Worm (Caenorhabditis elegans): ENCODE results near the gene M03F4.4.
A peak's percentile ranks its signal among the peaks of the same experiment; 100 is the strongest.

Gene M03F4.4

DNA sequence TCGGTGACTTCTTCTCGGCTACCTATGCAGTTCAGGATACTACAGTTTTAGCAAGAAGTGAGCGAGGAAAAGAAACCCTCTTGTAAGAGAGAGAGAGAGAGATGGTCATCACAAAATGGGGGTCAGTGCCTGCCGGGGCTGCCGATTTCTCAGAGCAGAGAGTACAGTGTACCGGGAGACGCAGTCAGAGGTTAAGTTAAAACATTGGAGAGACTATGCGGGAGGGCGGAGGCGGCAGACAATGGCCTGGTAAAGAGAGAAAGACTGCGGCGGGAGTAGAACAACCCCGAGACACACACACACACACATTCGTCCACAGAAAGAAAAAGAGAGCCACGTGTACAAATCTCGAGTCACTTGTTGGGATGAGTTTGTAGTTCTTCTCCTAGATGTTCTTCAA lies 14.2 kb upstream of the M03F4.4 start:
- TF ChIP-seq nfyb-1 (GFP tag; IDR thresholded peaks at IDR 0.05) = peak; percentile 37
- TF ChIP-seq ztf-6 (GFP tag; IDR thresholded peaks at IDR 0.05) = peak; percentile 41; the same call in 1 of the 2 replicates
- peak; percentile 76 for TF ChIP-seq zfh-2 (GFP tag; conservative IDR thresholded peaks at IDR 0.05)
- TF ChIP-seq tbp1 (GFP tag; optimal IDR thresholded peaks at IDR 0.05) = peak; percentile 17
- TF ChIP-seq mcd-1 (GFP tag; IDR thresholded peaks at IDR 0.05) = peak; percentile 40
- TF ChIP-seq F49E8.2 (tag; optimal IDR thresholded peaks at IDR 0.05; ENCODE audit: insufficient read depth) = no peak
- TF ChIP-seq lin-26 (GFP tag; IDR thresholded peaks at IDR 0.05) = peak; percentile 70; the same call in 1 of the 2 replicates
- TF ChIP-seq athp-1 (tag; optimal IDR thresholded peaks at IDR 0.05) = no peak
- no peak for TF ChIP-seq snpc-1.3 (tag; optimal IDR thresholded peaks at IDR 0.05; ENCODE audit: insufficient read depth)
- TF ChIP-seq madf-3 (GFP tag; IDR thresholded peaks at IDR 0.05) = no peak
- no peak for TF ChIP-seq ztf-25 (GFP tag; IDR thresholded peaks at IDR 0.05)
- TF ChIP-seq attf-5 (GFP tag; optimal IDR thresholded peaks at IDR 0.05) = no peak
- 0 out of 2 replicates have a peak, but pooled peaks have one; percentile 31 for TF ChIP-seq lir-1 (GFP tag; conservative IDR thresholded peaks at IDR 0.05)
- no peak for TF ChIP-seq cebp-1 (GFP tag; IDR thresholded peaks at IDR 0.05)
- peak; percentile 56 for TF ChIP-seq cebp-1 (tag; optimal IDR thresholded peaks at IDR 0.05)
- no peak for TF ChIP-seq lin-54 (GFP tag; optimal IDR thresholded peaks at IDR 0.05)
- no peak for TF ChIP-seq sptf-2 (GFP tag; optimal IDR thresholded peaks at IDR 0.05)
- TF ChIP-seq hmg-1.2 (GFP tag; IDR thresholded peaks at IDR 0.05) = peak; percentile 90
- peak; percentile 50 for TF ChIP-seq ceh-27 (GFP tag; optimal IDR thresholded peaks at IDR 0.05)
- no peak for TF ChIP-seq pbrm-1 (GFP tag; IDR thresholded peaks at IDR 0.05)
- peak in 1 of 3 experiments; percentile 19 for TF ChIP-seq lin-35 (GFP tag; optimal IDR thresholded peaks at IDR 0.05)
- no peak for TF ChIP-seq aptf-2 (GFP tag; conservative IDR thresholded peaks at IDR 0.05)
- TF ChIP-seq efl-1 (GFP tag; optimal IDR thresholded peaks at IDR 0.05) = no peak

DNA sequence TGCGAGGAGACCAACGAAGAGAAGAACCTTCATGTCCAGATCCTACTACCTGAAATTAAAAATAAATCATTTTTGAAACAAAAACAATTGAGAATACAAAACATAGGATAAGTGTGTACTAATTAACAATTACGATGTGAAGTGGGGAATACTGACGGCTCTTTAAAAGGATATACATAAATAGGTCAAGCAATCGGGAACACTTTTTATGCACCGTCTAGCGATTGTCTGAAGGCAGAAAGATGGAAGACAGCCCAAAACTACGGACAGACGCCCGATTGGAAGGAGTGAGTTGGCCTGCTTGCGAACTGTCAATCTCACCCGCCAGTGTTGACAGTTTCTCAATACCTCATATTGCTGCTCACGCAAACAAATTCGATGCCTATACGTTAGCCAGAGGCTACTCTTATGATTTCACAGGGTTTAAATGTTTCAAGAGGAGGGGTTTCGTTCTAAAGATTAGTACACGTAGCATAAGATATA lies 13.7 kb upstream of the M03F4.4 start, which contains the start of gene calu-1:
calu-1 (minus strand) TSS at position 51 of the 483 bp plus-strand sequence.
- TF ChIP-seq F10E7.11 (tag; optimal IDR thresholded peaks at IDR 0.05) (no peak), ztf-22 (GFP tag; optimal IDR thresholded peaks at IDR 0.05) (peak; percentile 38), tbx-9 (tag; optimal IDR thresholded peaks at IDR 0.05; ENCODE audit: borderline replicate concordance) (no peak), him-1 (tag; optimal IDR thresholded peaks at IDR 0.05) (no peak), rec-8 (tag; optimal IDR thresholded peaks at IDR 0.05) (no peak), unc-62 (GFP tag; optimal IDR thresholded peaks at IDR 0.05) (peak; percentile 48), tbp1 (GFP tag; optimal IDR thresholded peaks at IDR 0.05) (peak; percentile 16), dpff-1 (tag; optimal IDR thresholded peaks at IDR 0.05) (no peak), sea-2 (GFP tag; IDR thresholded peaks at IDR 0.05) (no peak), egrh-3 (GFP tag; IDR thresholded peaks at IDR 0.05) (no peak), pbrm-1 (GFP tag; IDR thresholded peaks at IDR 0.05) (no peak), madf-3 (GFP tag; IDR thresholded peaks at IDR 0.05) (no peak), aptf-2 (GFP tag; conservative IDR thresholded peaks at IDR 0.05) (no peak), zfh-2 (GFP tag; conservative IDR thresholded peaks at IDR 0.05) (no peak), bed-2 (GFP tag; IDR thresholded peaks at IDR 0.05) (no peak), ceh-100 (GFP tag; IDR thresholded peaks at IDR 0.05) (no peak), lir-1 (GFP tag; conservative IDR thresholded peaks at IDR 0.05) (no peak), F22D6.2 (tag; optimal IDR thresholded peaks at IDR 0.05) (no peak), F49E8.2 (tag; optimal IDR thresholded peaks at IDR 0.05; ENCODE audit: insufficient read depth) (no peak), Y53G8AR.9 (GFP tag; conservative IDR thresholded peaks at IDR 0.05) (0 out of 2 replicates have a peak, but pooled peaks have one; percentile 10), mel-28 (tag; optimal IDR thresholded peaks at IDR 0.05; ENCODE audit: borderline replicate concordance) (no peak), ets-4 (GFP tag; optimal IDR thresholded peaks at IDR 0.05) (peak; percentile 79), sptf-2 (GFP tag; optimal IDR thresholded peaks at IDR 0.05) (no peak), dox-1 (GFP tag; IDR thresholded peaks at IDR 0.05) (0 out of 2 replicates have a peak, but pooled peaks have one; percentile 28), nhr-90 (tag; optimal IDR thresholded peaks at IDR 0.05) (peak; percentile 53), Y79H2A.3 (GFP tag; conservative IDR thresholded peaks at IDR 0.05) (no peak), F23B12.7 (tag; optimal IDR thresholded peaks at IDR 0.05; ENCODE audit: insufficient read depth) (no peak), snpc-1.3 (tag; optimal IDR thresholded peaks at IDR 0.05; ENCODE audit: insufficient read depth) (no peak), C06A6.2 (GFP tag; conservative IDR thresholded peaks at IDR 0.05) (no peak), atf-7 (tag; optimal IDR thresholded peaks at IDR 0.05) (peak; percentile 15), ceh-27 (GFP tag; optimal IDR thresholded peaks at IDR 0.05) (no peak), nfyb-1 (GFP tag; IDR thresholded peaks at IDR 0.05) (peak; percentile 61; the same call in 1 of the 2 replicates), let-526 (GFP tag; IDR thresholded peaks at IDR 0.05) (no peak)

All from whole organism, young adult.